5 worm cellular contexts compared by ENCODE assay signal in genomic region chrII:3063366-3063765, ce11.
TF ChIP-seq lines count a peak whose summit lies in the region.

No protein-coding gene starts in this region.

TF ChIP-seq in whole organism, L3 larva, 47 proteins besides CTCF, POLR2A, EP300 and RAD21:
- TF ChIP-seq jun-1 (tag; optimal IDR thresholded peaks at IDR 0.05; lab: Kevin White, UChicago) = no peak
- TF ChIP-seq ceh-28 (tag; optimal IDR thresholded peaks at IDR 0.05; lab: Kevin White, UChicago) = peak; percentile 98

TF ChIP-seq in whole organism, L4 larva, 104 proteins besides CTCF, POLR2A, EP300 and RAD21:
- TF ChIP-seq nhr-41 (GFP tag; IDR thresholded peaks at IDR 0.05; lab: Robert Waterston, UW) (no peak), arid-1 (GFP tag; conservative IDR thresholded peaks at IDR 0.05; lab: Robert Waterston, UW) (no peak), ceh-82 (tag; optimal IDR thresholded peaks at IDR 0.05; lab: Kevin White, UChicago) (no peak), ceh-28 (tag; optimal IDR thresholded peaks at IDR 0.05; lab: Kevin White, UChicago) (peak; percentile 94)

TF ChIP-seq in whole organism, late embryonic, 69 proteins besides CTCF, POLR2A, EP300 and RAD21:
- peak; percentile 62 for TF ChIP-seq ceh-48 (tag; optimal IDR thresholded peaks at IDR 0.05; lab: Kevin White, UChicago)
- TF ChIP-seq ceh-9 (tag; optimal IDR thresholded peaks at IDR 0.05; lab: Kevin White, UChicago) = no peak

TF ChIP-seq in whole organism, midembryonic, 9 proteins besides CTCF, POLR2A, EP300 and RAD21:
- TF ChIP-seq ztf-23 (GFP tag; IDR thresholded peaks at IDR 0.05; lab: Robert Waterston, UW) = no peak
- TF ChIP-seq T22C8.4 (GFP tag; IDR thresholded peaks at IDR 0.05; lab: Robert Waterston, UW) = peak; percentile 88

TF ChIP-seq in whole organism, mixed stage, embryonic, 35 proteins besides CTCF, POLR2A, EP300 and RAD21:
- TF ChIP-seq elt-1 (tag; optimal IDR thresholded peaks at IDR 0.05; lab: Kevin White, UChicago; ENCODE audit: borderline replicate concordance, insufficient read depth) (no peak), ces-1 (GFP tag; optimal IDR thresholded peaks at IDR 0.05; lab: Kevin White, UChicago) (peak; percentile 16), cnd-1 (tag; optimal IDR thresholded peaks at IDR 0.05; lab: Kevin White, UChicago) (no peak)
